Fruit fly (Drosophila melanogaster) whole organism, wandering third instar larva: ENCODE data around the gene CG44836.

Experiments
- Abd-B ChIP-seq: fragments of >200 bp; optimal IDR thresholded peaks from 2 replicates; lab custom pipeline; 2017; ENCODE audit warnings: missing biosample characterization, missing genetic modification characterization
- CG32264 ChIP-seq: fragments of 200-800 bp; sonication (Bioruptor generic); optimal IDR thresholded peaks from 2 replicates; lab custom pipeline; 2016; ENCODE audit warnings: missing biosample characterization, missing genetic modification characterization
- CG9705 ChIP-seq: fragments of 200-800 bp; sonication (Bioruptor generic); optimal IDR thresholded peaks from 2 replicates; lab custom pipeline; 2018; ENCODE audit warnings: missing biosample characterization, mild to moderate bottlenecking, missing genetic modification characterization
- CrebA ChIP-seq: fragments of 200-800 bp; sonication (Bioruptor generic); optimal IDR thresholded peaks from 2 replicates; lab custom pipeline; 2016; ENCODE audit warnings: missing biosample characterization, mild to moderate bottlenecking, missing genetic modification characterization, borderline replicate concordance
- Dfd ChIP-seq: fragments of >200 bp; optimal IDR thresholded peaks from 2 replicates; lab custom pipeline; 2017; ENCODE audit warnings: missing biosample characterization, missing genetic modification characterization
- Dif ChIP-seq: fragments of 200-275, 200-300 bp; sonication (Bioruptor generic); optimal IDR thresholded peaks from 2 replicates; lab custom pipeline; 2018; ENCODE audit warnings: missing biosample characterization, missing genetic modification characterization; ENCODE audit not compliant: partially characterized antibody
- GATAd ChIP-seq: sonication (Bioruptor generic); optimal IDR thresholded peaks from 2 replicates; lab custom pipeline; 2016; ENCODE audit warnings: missing biosample characterization, missing genetic modification characterization
- HLH106 ChIP-seq: fragments of 200-800 bp; optimal IDR thresholded peaks from 3 replicates; lab custom pipeline; 2019; ENCODE audit warnings: missing biosample characterization, mild to moderate bottlenecking, missing genetic modification characterization, moderate library complexity
- Hnf4 ChIP-seq: fragments of 200-800 bp; sonication (Bioruptor generic); optimal IDR thresholded peaks from 2 replicates; lab custom pipeline; 2016; ENCODE audit warnings: missing biosample characterization, mild to moderate bottlenecking, missing genetic modification characterization
- Hr78 ChIP-seq: fragments of >200 bp; optimal IDR thresholded peaks from 2 replicates; lab custom pipeline; 2017; ENCODE audit warnings: missing biosample characterization, missing genetic modification characterization
- Hr83 ChIP-seq: fragments of 200-300 bp; sonication (Bioruptor generic); optimal IDR thresholded peaks from 2 replicates; lab custom pipeline; 2016; ENCODE audit warnings: missing biosample characterization, mild to moderate bottlenecking, missing genetic modification characterization, moderate library complexity; ENCODE audit not compliant: poor library complexity, severe bottlenecking
- Jra ChIP-seq: sonication (Bioruptor generic); optimal IDR thresholded peaks from 2 replicates; lab custom pipeline; 2016; ENCODE audit warnings: missing biosample characterization, missing genetic modification characterization
- Mio ChIP-seq: sonication (Bioruptor generic); optimal IDR thresholded peaks from 2 replicates; lab custom pipeline; 2016; ENCODE audit warnings: missing biosample characterization, missing genetic modification characterization
- Myc ChIP-seq: fragments of >200 bp; optimal IDR thresholded peaks from 2 replicates; lab custom pipeline; 2017
- N ChIP-seq: fragments of >200 bp; optimal IDR thresholded peaks from 2 replicates; lab custom pipeline; 2018; ENCODE audit warnings: missing biosample characterization, missing external identifiers, missing genetic modification characterization
- OdsH ChIP-seq: fragments of 200-800 bp; sonication (Bioruptor generic); optimal IDR thresholded peaks from 2 replicates; lab custom pipeline; 2016; ENCODE audit warnings: missing biosample characterization, mild to moderate bottlenecking, missing genetic modification characterization
- Rel ChIP-seq, 2 experiments: fragments of 200-800 bp; sonication (Bioruptor generic) in 1 of 2; optimal IDR thresholded peaks; 2 replicates in 1 of 2; 3 replicates in 1 of 2; lab custom pipeline; 2016 to 2019; ENCODE audit warnings: mild to moderate bottlenecking in 2 of 2, missing biosample characterization in 2 of 2, missing genetic modification characterization in 2 of 2, moderate library complexity in 1 of 2
- Sp1 ChIP-seq: fragments of 200-800 bp; sonication (Bioruptor generic); optimal IDR thresholded peaks from 3 replicates; lab custom pipeline; 2019; ENCODE audit warnings: missing biosample characterization, mild to moderate bottlenecking, missing genetic modification characterization, moderate library complexity
- Vsx2 ChIP-seq: fragments of 200-300, 225-300 bp; sonication (Bioruptor generic); optimal IDR thresholded peaks from 2 replicates; lab custom pipeline; 2018; ENCODE audit warnings: missing biosample characterization, missing genetic modification characterization; ENCODE audit not compliant: partially characterized antibody
- br ChIP-seq: fragments of 200-800 bp; sonication (Bioruptor generic); optimal IDR thresholded peaks from 2 replicates; lab custom pipeline; 2016; ENCODE audit warnings: missing biosample characterization, missing genetic modification characterization
- brk ChIP-seq: fragments of 200-800 bp; sonication (Bioruptor generic); optimal IDR thresholded peaks from 2 replicates; lab custom pipeline; 2016; ENCODE audit warnings: missing biosample characterization, mild to moderate bottlenecking, missing genetic modification characterization
- dl ChIP-seq, 2 experiments: fragments of 175-275, 200-275 bp in 1 of 2; fragments of 200-275 bp in 1 of 2; sonication (Bioruptor generic); optimal IDR thresholded peaks; lab custom pipeline; 2018; ENCODE audit warnings: mild to moderate bottlenecking in 2 of 2, missing biosample characterization in 2 of 2, missing genetic modification characterization in 2 of 2, moderate library complexity in 2 of 2; ENCODE audit not compliant: partially characterized antibody in 2 of 2, insufficient read depth in 1 of 2
- dmrt93B ChIP-seq: fragments of 200-800 bp; sonication (Bioruptor generic); optimal IDR thresholded peaks from 2 replicates; lab custom pipeline; 2018; ENCODE audit warnings: missing biosample characterization, mild to moderate bottlenecking, missing genetic modification characterization
- dsf ChIP-seq: sonication (Bioruptor generic); optimal IDR thresholded peaks from 2 replicates; lab custom pipeline; 2016; ENCODE audit warnings: missing biosample characterization, missing genetic modification characterization, borderline replicate concordance
- ey ChIP-seq: fragments of 200-800 bp; sonication (Bioruptor generic); optimal IDR thresholded peaks from 2 replicates; lab custom pipeline; 2016; ENCODE audit warnings: missing biosample characterization, missing genetic modification characterization
- foxo ChIP-seq, 2 experiments: fragments of 200-800 bp; sonication (Bioruptor generic); optimal IDR thresholded peaks; 2 replicates in 1 of 2; 3 replicates in 1 of 2; lab custom pipeline; 2016 to 2017; ENCODE audit warnings: missing biosample characterization in 2 of 2, missing genetic modification characterization in 2 of 2
- fru ChIP-seq: fragments of 200-800 bp; sonication (Bioruptor generic); optimal IDR thresholded peaks from 3 replicates; lab custom pipeline; 2016; ENCODE audit warnings: missing biosample characterization, mild to moderate bottlenecking, missing genetic modification characterization
- h ChIP-seq: fragments of 200-800 bp; sonication (Bioruptor generic); optimal IDR thresholded peaks from 3 replicates; lab custom pipeline; 2016; ENCODE audit warnings: missing biosample characterization, mild to moderate bottlenecking, missing genetic modification characterization
- jim ChIP-seq: fragments of 175-275, 200-325 bp; sonication (Bioruptor generic); optimal IDR thresholded peaks from 2 replicates; lab custom pipeline; 2016; ENCODE audit warnings: missing biosample characterization, mild to moderate bottlenecking, missing genetic modification characterization
- lola ChIP-seq: fragments of >200 bp; optimal IDR thresholded peaks from 2 replicates; lab custom pipeline; 2017; ENCODE audit warnings: missing biosample characterization, missing genetic modification characterization
- pan ChIP-seq: fragments of >200 bp; optimal IDR thresholded peaks from 2 replicates; lab custom pipeline; 2017
- psq ChIP-seq: fragments of 200-800 bp; sonication (Bioruptor generic); optimal IDR thresholded peaks from 3 replicates; lab custom pipeline; 2017; ENCODE audit warnings: missing biosample characterization, mild to moderate bottlenecking, missing genetic modification characterization, moderate library complexity
- rgr ChIP-seq: fragments of 200-800 bp; sonication (Bioruptor generic); optimal IDR thresholded peaks from 3 replicates; lab custom pipeline; 2016; ENCODE audit warnings: missing biosample characterization, mild to moderate bottlenecking, missing genetic modification characterization
- sage ChIP-seq: fragments of 200-800 bp; sonication (Bioruptor generic); optimal IDR thresholded peaks from 2 replicates; lab custom pipeline; 2016; ENCODE audit warnings: missing biosample characterization, mild to moderate bottlenecking, missing genetic modification characterization
- sv ChIP-seq: fragments of 200-800 bp; sonication (Bioruptor generic); optimal IDR thresholded peaks from 3 replicates; lab custom pipeline; 2016; ENCODE audit warnings: missing biosample characterization, missing genetic modification characterization
- tai ChIP-seq: sonication (Bioruptor generic); optimal IDR thresholded peaks from 2 replicates; lab custom pipeline; 2016; ENCODE audit warnings: missing biosample characterization, missing genetic modification characterization
- usp ChIP-seq: fragments of >200 bp; optimal IDR thresholded peaks from 2 replicates; lab custom pipeline; 2017; ENCODE audit warnings: missing biosample characterization, missing genetic modification characterization
- woc ChIP-seq: sonication (Bioruptor generic); optimal IDR thresholded peaks from 2 replicates; lab custom pipeline; 2016; ENCODE audit warnings: missing biosample characterization, mild to moderate bottlenecking, missing genetic modification characterization

Gene CG44836

dm6 chr3L:16410234-16411119 is 10.4 kb upstream of the CG44836 start:
- TF ChIP-seq Abd-B (GFP tag; lab: Kevin White, UChicago) (no peak), rgr (peak; percentile 83), Dfd (no peak), dsf (no peak), HLH106 (tag; lab: Kevin White, UChicago) (peak; percentile 72), Mio (GFP tag; lab: Kevin White, UChicago) (no peak), Jra (GFP tag; lab: Kevin White, UChicago) (peak; percentile 23), CG9705 (peak; percentile 65), OdsH (GFP tag; lab: Kevin White, UChicago) (peak; percentile 76), h (GFP tag; lab: Kevin White, UChicago) (peak; percentile 87), pan (lab: Kevin White, UChicago) (no peak), sv (GFP tag; lab: Kevin White, UChicago) (no peak), CG32264 (GFP tag; lab: Kevin White, UChicago) (peak; percentile 67), Sp1 (GFP tag; lab: Kevin White, UChicago) (peak; percentile 81), GATAd (no peak), jim (GFP tag; lab: Kevin White, UChicago) (no peak), dl (GFP tag; optimal IDR thresholded peaks at IDR 0.05; lab: Kevin White, UChicago; ENCODE audit: insufficient read depth in 1 of 2, partially characterized antibody in 2 of 2) (peak; percentile 44 to 53), br (peak; percentile 85), brk (GFP tag; lab: Kevin White, UChicago) (peak; percentile 72), Myc (no peak), usp (GFP tag; lab: Kevin White, UChicago) (no peak), sage (GFP tag; lab: Kevin White, UChicago) (peak; percentile 57), woc (GFP tag; lab: Kevin White, UChicago) (peak; percentile 90), CrebA (GFP tag; lab: Kevin White, UChicago) (no peak), Dif (GFP tag; lab: Kevin White, UChicago) (peak; percentile 78), tai (GFP tag; lab: Kevin White, UChicago) (no peak), Hr78 (no peak), Hnf4 (GFP tag; lab: Kevin White, UChicago) (peak; percentile 81), Hr83 (GFP tag; lab: Kevin White, UChicago) (peak; percentile 47), lola (GFP tag; lab: Kevin White, UChicago) (no peak), N (GFP tag; lab: Kevin White, UChicago) (peak; percentile 58), psq (GFP tag; lab: Kevin White, UChicago) (peak; percentile 91), fru (GFP tag; lab: Kevin White, UChicago) (peak; percentile 88), ey (GFP tag; lab: Kevin White, UChicago) (peak; percentile 83), Vsx2 (GFP tag; lab: Kevin White, UChicago) (no peak), foxo (GFP tag; optimal IDR thresholded peaks at IDR 0.05; lab: Kevin White, UChicago) (peak in 1 of 2 experiments; percentile 83), dmrt93B (peak; percentile 35), Rel (GFP tag; optimal IDR thresholded peaks at IDR 0.05; lab: Kevin White, UChicago) (peak; percentile 27), Rel (tag; optimal IDR thresholded peaks at IDR 0.05; lab: Kevin White, UChicago) (no peak)
- TF ChIP-seq, all 38 proteins: peak for 23
